Fruit fly (Drosophila melanogaster) whole organism, adult: ENCODE data around the gene CG11842.

Source experiments
- CG11617 ChIP-seq: fragments of 200-800 bp; sonication (Bioruptor generic); optimal IDR thresholded peaks from 2 replicates; lab custom pipeline; 2017; ENCODE audit warnings: mild to moderate bottlenecking, missing biosample characterization, missing genetic modification reagents, missing genetic modification characterization
- CG14711 ChIP-seq: fragments of 200-800 bp; sonication (Bioruptor generic); optimal IDR thresholded peaks from 2 replicates; lab custom pipeline; 2018; ENCODE audit warnings: missing biosample characterization, mild to moderate bottlenecking, missing genetic modification characterization, moderate library complexity
- CG1620 ChIP-seq: fragments of 200-800 bp; sonication (Bioruptor generic); optimal IDR thresholded peaks from 2 replicates; lab custom pipeline; 2016; ENCODE audit warnings: missing biosample characterization, missing genetic modification characterization
- CG33017 ChIP-seq: fragments of 200-800 bp; sonication (Bioruptor generic); optimal IDR thresholded peaks from 2 replicates; lab custom pipeline; 2018; ENCODE audit warnings: missing biosample characterization, mild to moderate bottlenecking, missing genetic modification characterization, moderate library complexity
- Clk ChIP-seq: fragments of 200-800 bp; sonication (Bioruptor generic); optimal IDR thresholded peaks from 2 replicates; lab custom pipeline; 2017; ENCODE audit warnings: missing biosample characterization, missing genetic modification characterization
- Crg-1 ChIP-seq: fragments of 200-800 bp; sonication (Bioruptor generic); optimal IDR thresholded peaks from 2 replicates; lab custom pipeline; 2016; ENCODE audit warnings: missing biosample characterization, missing genetic modification characterization
- bab1 ChIP-seq: fragments of 200-800 bp; sonication (Bioruptor generic); optimal IDR thresholded peaks from 3 replicates; lab custom pipeline; 2019; ENCODE audit warnings: missing biosample characterization, mild to moderate bottlenecking, missing genetic modification characterization, moderate library complexity
- kay ChIP-seq: fragments of 200-800 bp; sonication (Bioruptor generic); peaks from one replicate; lab custom pipeline; 2016; ENCODE audit warnings: missing biosample characterization, missing genetic modification characterization, borderline replicate concordance
- tj ChIP-seq: fragments of 200-800 bp; sonication (Bioruptor generic); optimal IDR thresholded peaks from 3 replicates; lab custom pipeline; 2017; ENCODE audit warnings: missing biosample characterization, mild to moderate bottlenecking, missing genetic modification characterization, moderate library complexity

DNA sequence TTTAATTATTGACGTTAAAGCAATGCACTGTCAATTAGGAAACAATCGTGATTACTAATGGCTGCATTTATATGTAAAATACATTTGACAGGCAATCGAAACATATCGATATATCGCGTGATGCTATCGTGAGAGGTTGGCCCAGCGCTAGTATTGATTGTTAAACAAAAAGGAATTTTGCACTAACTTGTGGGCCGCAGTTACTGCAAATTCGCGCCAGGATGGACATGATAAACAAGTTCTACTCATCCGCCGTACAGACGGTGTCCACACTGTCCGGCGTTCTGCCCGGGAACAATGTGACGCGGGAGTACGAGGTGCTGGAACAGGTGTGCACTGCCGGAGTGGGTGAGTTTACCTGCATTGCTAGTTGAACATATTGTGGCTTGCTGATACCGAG is 25.4 kb upstream of the CG11842 start, which contains the start of the genes eIF4E6 and CG1951:
- TF ChIP-seq kay (no peak), CG1620 (GFP tag; lab: Kevin White, UChicago) (no peak), bab1 (GFP tag; lab: Kevin White, UChicago) (peak; percentile 57), CG11617 (GFP tag; lab: Kevin White, UChicago) (no peak), CG14711 (tag; lab: Kevin White, UChicago) (no peak), Clk (GFP tag; lab: Kevin White, UChicago) (no peak), tj (GFP tag; lab: Kevin White, UChicago) (no peak), CG33017 (tag; lab: Kevin White, UChicago) (no peak), Crg-1 (GFP tag; lab: Kevin White, UChicago) (no peak)
